Worm (Caenorhabditis elegans) whole organism, young adult: ENCODE measurements around the gene vps-33.1.
A peak's percentile ranks its signal among the peaks of the same experiment; 100 is the strongest.

Source experiments
- B0261.1 ChIP-seq: sonication (generic microtip); optimal IDR thresholded peaks from 2 replicates; lab custom pipeline; 2016; ENCODE audit warnings: mild to moderate bottlenecking, missing genetic modification characterization, moderate library complexity, missing compliant biosample characterization
- B0336.3 ChIP-seq: fragments of 200-800 bp; sonication (Bioruptor generic); IDR thresholded peaks from 2 replicates; pipeline ENCODE4 v1.3.6; 2022; ENCODE audit warnings: missing genetic modification characterization, missing compliant biosample characterization
- D2030.7 ChIP-seq: fragments of 200-800 bp; sonication (Bioruptor generic); IDR thresholded peaks from 2 replicates; pipeline ENCODE4 v1.3.6; 2022; ENCODE audit warnings: missing genetic modification reagents, missing genetic modification characterization, missing compliant biosample characterization
- F39B2.1 ChIP-seq: fragments of 200-800 bp; sonication (Bioruptor generic); IDR thresholded peaks from 2 replicates; pipeline ENCODE4 v1.3.6; 2022; ENCODE audit warnings: missing genetic modification reagents, missing genetic modification characterization, missing compliant biosample characterization
- Y56A3A.18 ChIP-seq: fragments of 200-800 bp; sonication (Bioruptor generic); IDR thresholded peaks from 2 replicates; pipeline ENCODE4 v1.3.6; 2022; ENCODE audit warnings: missing genetic modification reagents, missing genetic modification characterization, missing compliant biosample characterization
- Y79H2A.3 ChIP-seq: fragments of 200-800 bp; sonication (Bioruptor generic); conservative IDR thresholded peaks from 2 replicates; pipeline ENCODE4 v1.3.6; 2022; ENCODE audit warnings: missing genetic modification reagents, missing genetic modification characterization, missing compliant biosample characterization
- ZK185.1 ChIP-seq: sonication (generic microtip); optimal IDR thresholded peaks from 2 replicates; lab custom pipeline; 2016; ENCODE audit warnings: mild to moderate bottlenecking, missing genetic modification characterization, missing compliant biosample characterization; ENCODE audit not compliant: poor library complexity, severe bottlenecking
- ama-1 ChIP-seq, 3 experiments: fragments of 150-350 bp in 1 of 3; sonication (generic microtip) in 2 of 3; optimal IDR thresholded peaks; 2 replicates each; lab custom pipeline; 2014 to 2018; ENCODE audit warnings: missing biosample characterization in 2 of 3, missing genetic modification characterization in 2 of 3, missing genetic modification reagents in 2 of 3
- attf-6 ChIP-seq: fragments of 200-800 bp; sonication (Bioruptor generic); IDR thresholded peaks from 2 replicates; pipeline ENCODE4 v1.3.6; 2022; ENCODE audit warnings: missing genetic modification reagents, missing genetic modification characterization, missing compliant biosample characterization
- bed-1 ChIP-seq: fragments of 200-800 bp; sonication (Bioruptor generic); IDR thresholded peaks from 2 replicates; pipeline ENCODE4 v1.3.6; 2022; ENCODE audit warnings: missing genetic modification reagents, missing genetic modification characterization, missing compliant biosample characterization
- cebp-1 ChIP-seq, 2 experiments: fragments of 200-800 bp in 1 of 2; sonication (Bioruptor generic) in 1 of 2; sonication (generic microtip) in 1 of 2; IDR thresholded peaks in 1 of 2; optimal IDR thresholded peaks in 1 of 2; 2 replicates each; pipeline versions ENCODE4 v1.3.6 to Lab custom; 2017 to 2022; ENCODE audit warnings: missing compliant biosample characterization in 2 of 2, missing genetic modification characterization in 2 of 2, mild to moderate bottlenecking in 1 of 2, missing genetic modification reagents in 1 of 2, moderate library complexity in 1 of 2
- ceh-27 ChIP-seq: fragments of 200-800 bp; sonication (Bioruptor generic); optimal IDR thresholded peaks from 2 replicates; lab custom pipeline; 2018; ENCODE audit warnings: mild to moderate bottlenecking, missing genetic modification characterization, moderate library complexity, missing compliant biosample characterization
- ceh-40 ChIP-seq: fragments of 200-800 bp; sonication (Bioruptor generic); IDR thresholded peaks from 2 replicates; pipeline ENCODE4 v1.3.6; 2022; ENCODE audit warnings: missing genetic modification characterization, missing compliant biosample characterization
- dox-1 ChIP-seq: fragments of 200-800 bp; sonication (Bioruptor generic); IDR thresholded peaks from 2 replicates; pipeline ENCODE4 v1.3.6; 2022; ENCODE audit warnings: missing genetic modification reagents, missing genetic modification characterization, missing compliant biosample characterization
- dpl-1 ChIP-seq: fragments of 150-350 bp; optimal IDR thresholded peaks from 2 replicates; lab custom pipeline; 2014; ENCODE audit warnings: missing biosample characterization, missing genetic modification reagents, missing genetic modification characterization
- efl-1 ChIP-seq: fragments of 150-350 bp; optimal IDR thresholded peaks from 2 replicates; lab custom pipeline; 2014; ENCODE audit warnings: missing biosample characterization, missing genetic modification reagents, missing genetic modification characterization
- egrh-3 ChIP-seq: fragments of 200-800 bp; sonication (Bioruptor generic); IDR thresholded peaks from 2 replicates; pipeline ENCODE4 v1.3.6; 2022; ENCODE audit warnings: missing genetic modification reagents, missing genetic modification characterization, missing compliant biosample characterization
- hsf-1 ChIP-seq: fragments of 200-800 bp; sonication (Bioruptor generic); IDR thresholded peaks from 2 replicates; pipeline ENCODE4 v1.3.6; 2022; ENCODE audit warnings: missing genetic modification reagents, missing genetic modification characterization, missing compliant biosample characterization
- let-607 ChIP-seq, 2 experiments: fragments of 200-800 bp in 1 of 2; sonication (Bioruptor generic) in 1 of 2; sonication (generic microtip) in 1 of 2; optimal IDR thresholded peaks; 2 replicates each; lab custom pipeline; 2016 to 2018; ENCODE audit warnings: mild to moderate bottlenecking in 2 of 2, missing compliant biosample characterization in 2 of 2, missing genetic modification characterization in 2 of 2, moderate library complexity in 2 of 2, missing genotype in 1 of 2
- lin-26 ChIP-seq: fragments of 200-800 bp; sonication (Bioruptor generic); IDR thresholded peaks from 2 replicates; pipeline ENCODE4 v1.3.6; 2022; ENCODE audit warnings: missing genetic modification reagents, missing genetic modification characterization, missing compliant biosample characterization
- lin-35 ChIP-seq, 3 experiments: fragments of 150-350 bp in 2 of 3; sonication (generic microtip) in 1 of 3; optimal IDR thresholded peaks; 2 replicates each; lab custom pipeline; 2014 to 2018; ENCODE audit warnings: missing biosample characterization in 3 of 3, missing genetic modification characterization in 3 of 3, missing genetic modification reagents in 3 of 3
- lin-54 ChIP-seq: fragments of 200-800 bp; sonication (Bioruptor generic); optimal IDR thresholded peaks from 2 replicates; lab custom pipeline; 2018; ENCODE audit warnings: mild to moderate bottlenecking, missing genetic modification characterization, missing compliant biosample characterization
- lsl-1 ChIP-seq: fragments of 200-800 bp; sonication (Bioruptor generic); optimal IDR thresholded peaks from 2 replicates; lab custom pipeline; 2018; ENCODE audit warnings: mild to moderate bottlenecking, missing genetic modification characterization, moderate library complexity, missing compliant biosample characterization
- madf-3 ChIP-seq: fragments of 200-800 bp; sonication (Bioruptor generic); IDR thresholded peaks from 2 replicates; pipeline ENCODE4 v1.3.6; 2022; ENCODE audit warnings: missing genetic modification reagents, missing genetic modification characterization, missing compliant biosample characterization
- madf-6 ChIP-seq: fragments of 200-800 bp; sonication (Bioruptor generic); IDR thresholded peaks from 2 replicates; pipeline ENCODE4 v1.3.6; 2022; ENCODE audit warnings: missing genetic modification reagents, missing genetic modification characterization, missing compliant biosample characterization
- mcd-1 ChIP-seq: fragments of 200-800 bp; sonication (Bioruptor generic); IDR thresholded peaks from 2 replicates; pipeline ENCODE4 v1.3.6; 2022; ENCODE audit warnings: missing genetic modification reagents, missing genetic modification characterization, missing compliant biosample characterization
- mel-28 ChIP-seq: sonication (generic microtip); optimal IDR thresholded peaks from 2 replicates; lab custom pipeline; 2016; ENCODE audit warnings: borderline replicate concordance, mild to moderate bottlenecking, missing genetic modification characterization, missing compliant biosample characterization
- nfya-2 ChIP-seq: fragments of 200-800 bp; sonication (Bioruptor generic); IDR thresholded peaks from 2 replicates; pipeline ENCODE4 v1.3.6; 2022; ENCODE audit warnings: missing genetic modification reagents, missing genetic modification characterization, missing compliant biosample characterization
- nfyb-1 ChIP-seq: fragments of 200-800 bp; sonication (Bioruptor generic); IDR thresholded peaks from 2 replicates; pipeline ENCODE4 v1.3.6; 2022; ENCODE audit warnings: missing genetic modification reagents, missing genetic modification characterization, missing compliant biosample characterization
- nhr-120 ChIP-seq: fragments of 200-800 bp; sonication (Bioruptor generic); IDR thresholded peaks from 2 replicates; pipeline ENCODE4 v1.3.6; 2022; ENCODE audit warnings: missing genetic modification characterization, missing compliant biosample characterization
- nhr-80 ChIP-seq: sonication (generic microtip); optimal IDR thresholded peaks from 2 replicates; lab custom pipeline; 2016; ENCODE audit warnings: missing genetic modification characterization, missing compliant biosample characterization
- nhr-90 ChIP-seq: sonication (generic microtip); optimal IDR thresholded peaks from 2 replicates; lab custom pipeline; 2016; ENCODE audit warnings: missing genotype, mild to moderate bottlenecking, missing genetic modification characterization, missing compliant biosample characterization
- pbrm-1 ChIP-seq: fragments of 200-800 bp; sonication (Bioruptor generic); IDR thresholded peaks from 2 replicates; pipeline ENCODE4 v1.3.6; 2022; ENCODE audit warnings: missing genetic modification reagents, missing genetic modification characterization, missing compliant biosample characterization
- repo-1 ChIP-seq: sonication (generic microtip); optimal IDR thresholded peaks from 2 replicates; lab custom pipeline; 2017; ENCODE audit warnings: mild to moderate bottlenecking, missing genetic modification characterization, missing compliant biosample characterization
- snpc-1.3 ChIP-seq: sonication (generic microtip); optimal IDR thresholded peaks from 2 replicates; lab custom pipeline; 2017; ENCODE audit warnings: missing genetic modification characterization, mild to moderate bottlenecking, missing compliant biosample characterization, antibody characterized with exemption, moderate library complexity, missing genotype, missing genetic modification reagents; ENCODE audit not compliant: insufficient read depth
- unc-130 ChIP-seq: sonication (generic microtip); optimal IDR thresholded peaks from 2 replicates; lab custom pipeline; 2016; ENCODE audit warnings: missing genetic modification reagents, missing genetic modification characterization, missing compliant biosample characterization
- unc-62 ChIP-seq: fragments of 150-350 bp; optimal IDR thresholded peaks from 2 replicates; lab custom pipeline; 2014; ENCODE audit warnings: missing biosample characterization, missing genetic modification reagents, missing genetic modification characterization
- ztf-18 ChIP-seq: sonication (generic microtip); optimal IDR thresholded peaks from 2 replicates; lab custom pipeline; 2016; ENCODE audit warnings: missing genotype, mild to moderate bottlenecking, missing genetic modification characterization, missing compliant biosample characterization
- ztf-26 ChIP-seq: sonication (generic microtip); optimal IDR thresholded peaks from 2 replicates; lab custom pipeline; 2017; ENCODE audit warnings: missing genetic modification characterization, missing compliant biosample characterization
- ztf-6 ChIP-seq: fragments of 200-800 bp; sonication (Bioruptor generic); IDR thresholded peaks from 2 replicates; pipeline ENCODE4 v1.3.6; 2022; ENCODE audit warnings: missing genetic modification reagents, missing genetic modification characterization, missing compliant biosample characterization

vps-33.1 gene

DNA sequence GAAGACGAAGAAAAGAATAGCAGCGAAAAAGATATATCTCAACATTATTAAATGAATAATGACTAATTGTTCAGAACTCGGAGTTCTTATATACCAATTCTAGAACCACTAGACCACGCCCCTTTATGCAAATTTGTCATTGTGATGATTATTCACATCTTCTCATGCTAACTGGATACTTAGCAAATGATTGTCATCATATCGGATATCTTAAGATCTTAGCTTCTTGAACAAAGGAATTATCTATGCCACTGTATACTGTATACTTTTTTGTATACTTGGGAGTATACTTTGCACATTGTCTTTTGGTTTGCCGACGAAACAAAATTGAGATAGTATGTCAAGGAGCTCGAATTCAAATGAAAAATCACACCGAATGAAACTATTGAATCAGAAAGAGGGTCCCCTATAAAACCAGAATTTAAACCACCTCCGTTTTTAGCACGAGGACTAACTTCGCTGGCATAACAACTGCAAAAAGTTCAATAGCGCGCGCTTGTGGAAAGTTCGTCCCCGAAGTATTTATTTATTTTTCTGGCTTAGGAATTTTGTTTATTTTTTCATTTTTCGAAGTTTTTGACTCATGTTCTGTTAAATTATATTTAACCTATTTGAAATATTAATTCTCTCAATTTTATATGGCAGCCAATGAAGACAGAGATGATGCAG, at the start of gene vps-33.1, which contains the start of gene sdz-1:
Gene vps-33.1 (plus strand): TSS at position 639 of the 669 bp plus-strand sequence.
Gene sdz-1 (minus strand): TSS at position 51 of the 669 bp plus-strand sequence.
- TF ChIP-seq lsl-1 (GFP tag; lab: Kevin White, UChicago) (no peak), madf-6 (GFP tag; lab: Robert Waterston, UW) (0 out of 2 replicates have a peak, but pooled peaks have one; percentile 9), mcd-1 (GFP tag; lab: Robert Waterston, UW) (peak; percentile 60), lin-54 (GFP tag; lab: Kevin White, UChicago) (peak; percentile 35), ceh-27 (GFP tag; lab: Kevin White, UChicago) (peak; percentile 57), ZK185.1 (tag; lab: Kevin White, UChicago) (peak; percentile 31), Y79H2A.3 (no peak), attf-6 (GFP tag; lab: Robert Waterston, UW) (no peak), dpl-1 (GFP tag; lab: Kevin White, UChicago) (peak; percentile 36), efl-1 (peak; percentile 41)

DNA sequence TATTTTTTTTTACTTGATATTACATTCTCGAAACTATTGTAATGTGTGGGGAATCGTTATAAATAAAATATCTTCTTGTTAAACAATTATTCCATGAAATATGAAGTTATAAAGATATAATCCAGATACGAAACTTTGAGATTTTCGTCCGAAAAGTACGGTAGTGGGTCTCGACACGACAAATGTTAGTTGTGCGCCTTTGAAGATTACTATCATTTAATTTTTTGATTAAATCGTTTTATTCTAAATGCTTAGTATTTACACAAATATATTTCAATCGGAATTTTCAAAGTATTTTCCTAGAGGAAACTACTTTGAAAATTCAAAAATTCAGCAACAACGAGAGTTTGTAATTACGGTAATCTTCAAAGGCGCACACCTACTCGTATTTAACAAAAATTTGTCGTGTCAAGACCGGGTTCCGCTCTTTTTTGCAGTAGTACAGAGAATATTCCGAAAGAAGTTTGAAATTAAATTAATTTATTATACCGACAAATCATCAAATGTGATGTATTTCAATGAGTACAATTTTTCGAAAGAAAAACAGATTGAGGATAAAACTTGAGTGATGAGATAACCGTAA, 48.5 kb upstream of the vps-33.1 start:
- TF ChIP-seq unc-130: no peak
- no peak for TF ChIP-seq let-607 (tag; optimal IDR thresholded peaks at IDR 0.05; lab: Kevin White, UChicago)
- no peak for TF ChIP-seq unc-62 (GFP tag; lab: Kevin White, UChicago)
- no peak for TF ChIP-seq attf-6 (GFP tag; lab: Robert Waterston, UW)
- TF ChIP-seq Y56A3A.18 (GFP tag; lab: Robert Waterston, UW): 0 out of 2 replicates have a peak, but pooled peaks have one; percentile 24
- peak; percentile 86 for TF ChIP-seq ama-1 (optimal IDR thresholded peaks at IDR 0.05; lab: Kevin White, UChicago)
- no peak for TF ChIP-seq ama-1 (GFP tag; optimal IDR thresholded peaks at IDR 0.05; lab: Kevin White, UChicago)
- no peak for TF ChIP-seq bed-1
- TF ChIP-seq Y79H2A.3: no peak
- no peak for TF ChIP-seq mcd-1 (GFP tag; lab: Robert Waterston, UW)
- peak; percentile 64 for TF ChIP-seq repo-1 (tag; lab: Kevin White, UChicago)
- TF ChIP-seq nfya-2 (GFP tag; lab: Robert Waterston, UW): no peak

DNA sequence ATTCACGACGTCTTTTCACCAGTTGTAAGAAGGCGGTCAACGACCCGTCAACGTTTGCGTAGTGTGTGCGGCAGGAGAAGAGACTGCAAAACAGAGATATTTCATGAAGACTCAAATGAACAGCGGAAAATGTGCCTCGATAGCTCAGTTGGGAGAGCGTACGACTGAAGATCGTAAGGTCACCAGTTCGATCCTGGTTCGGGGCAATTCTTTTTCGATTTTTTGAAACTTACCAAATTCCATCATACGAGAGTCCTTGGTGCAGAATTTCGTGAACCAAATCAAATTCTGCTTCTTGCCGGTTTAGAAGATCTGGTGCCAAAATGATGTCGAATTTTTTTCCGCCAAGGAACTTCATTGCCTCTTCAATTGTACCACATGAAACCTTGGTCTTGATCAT, 47.8 kb upstream of the vps-33.1 start:
- TF ChIP-seq hsf-1 (no peak), mcd-1 (GFP tag; lab: Robert Waterston, UW) (peak; percentile 56), Y56A3A.18 (GFP tag; lab: Robert Waterston, UW) (0 out of 2 replicates have a peak, but pooled peaks have one; percentile 58), repo-1 (tag; lab: Kevin White, UChicago) (peak; percentile 22), ceh-40 (GFP tag; lab: Robert Waterston, UW) (no peak), B0336.3 (GFP tag; lab: Robert Waterston, UW) (0 out of 2 replicates have a peak, but pooled peaks have one; percentile 18), nhr-90 (tag; lab: Kevin White, UChicago) (peak; percentile 43), pbrm-1 (GFP tag; lab: Robert Waterston, UW) (peak; percentile 54; the same call in 1 of the 2 replicates), lin-26 (peak; percentile 75), madf-6 (GFP tag; lab: Robert Waterston, UW) (peak; percentile 40; the same call in 1 of the 2 replicates), dox-1 (GFP tag; lab: Robert Waterston, UW) (peak; percentile 52; the same call in 1 of the 2 replicates), snpc-1.3 (tag; lab: Kevin White, UChicago) (peak; percentile 7), madf-3 (GFP tag; lab: Robert Waterston, UW) (no peak), mel-28 (tag; lab: Kevin White, UChicago) (peak; percentile 13), ztf-6 (GFP tag; lab: Robert Waterston, UW) (peak; percentile 78; the same call in 1 of the 2 replicates), ztf-26 (tag; lab: Kevin White, UChicago) (peak; percentile 37), nfyb-1 (peak; percentile 48; the same call in 1 of the 2 replicates), F39B2.1 (no peak), let-607 (tag; optimal IDR thresholded peaks at IDR 0.05; lab: Kevin White, UChicago) (peak in 1 of 2 experiments; percentile 18), B0261.1 (tag; lab: Kevin White, UChicago) (peak; percentile 75), nhr-80 (tag; lab: Kevin White, UChicago) (no peak), ztf-18 (tag; lab: Kevin White, UChicago) (peak; percentile 20), lin-35 (GFP tag; optimal IDR thresholded peaks at IDR 0.05; lab: Kevin White, UChicago) (peak in 1 of 3 experiments; percentile 60), egrh-3 (GFP tag; lab: Robert Waterston, UW) (peak; percentile 13; the same call in 1 of the 2 replicates), D2030.7 (GFP tag; lab: Robert Waterston, UW) (0 out of 2 replicates have a peak, but pooled peaks have one; percentile 11), ZK185.1 (tag; lab: Kevin White, UChicago) (peak; percentile 4), cebp-1 (GFP tag; IDR thresholded peaks at IDR 0.05; lab: Robert Waterston, UW) (no peak), cebp-1 (tag; optimal IDR thresholded peaks at IDR 0.05; lab: Kevin White, UChicago) (peak; percentile 29), nhr-120 (GFP tag; lab: Robert Waterston, UW) (0 out of 2 replicates have a peak, but pooled peaks have one; percentile 52)
